Fruit fly (Drosophila melanogaster) whole organism, adult: ENCODE results near the gene CG42404.

Experiments used
- CG11617 ChIP-seq: fragments of 200-800 bp; sonication (Bioruptor generic); optimal IDR thresholded peaks from 2 replicates; lab custom pipeline; 2017; ENCODE audit warnings: mild to moderate bottlenecking, missing biosample characterization, missing genetic modification reagents, missing genetic modification characterization
- CG12768 ChIP-seq: fragments of 200-800 bp; sonication (Bioruptor generic); optimal IDR thresholded peaks from 2 replicates; lab custom pipeline; 2017; ENCODE audit warnings: missing biosample characterization, missing genetic modification characterization, mild to moderate bottlenecking, moderate library complexity, missing genetic modification reagents
- CG14711 ChIP-seq: fragments of 200-800 bp; sonication (Bioruptor generic); optimal IDR thresholded peaks from 2 replicates; lab custom pipeline; 2018; ENCODE audit warnings: missing biosample characterization, mild to moderate bottlenecking, missing genetic modification characterization, moderate library complexity
- CG1620 ChIP-seq: fragments of 200-800 bp; sonication (Bioruptor generic); optimal IDR thresholded peaks from 2 replicates; lab custom pipeline; 2016; ENCODE audit warnings: missing biosample characterization, missing genetic modification characterization
- CG33017 ChIP-seq: fragments of 200-800 bp; sonication (Bioruptor generic); optimal IDR thresholded peaks from 2 replicates; lab custom pipeline; 2018; ENCODE audit warnings: missing biosample characterization, mild to moderate bottlenecking, missing genetic modification characterization, moderate library complexity
- CG5204 ChIP-seq: fragments of 200-800 bp; sonication (Bioruptor generic); optimal IDR thresholded peaks from 2 replicates; lab custom pipeline; 2016; ENCODE audit warnings: missing biosample characterization, missing genetic modification characterization
- CG7101 ChIP-seq: fragments of 200-800 bp; sonication (Bioruptor generic); optimal IDR thresholded peaks from 2 replicates; lab custom pipeline; 2018; ENCODE audit warnings: missing biosample characterization, mild to moderate bottlenecking, missing genetic modification characterization, moderate library complexity
- Clk ChIP-seq: fragments of 200-800 bp; sonication (Bioruptor generic); optimal IDR thresholded peaks from 2 replicates; lab custom pipeline; 2017; ENCODE audit warnings: missing biosample characterization, missing genetic modification characterization
- Crg-1 ChIP-seq: fragments of 200-800 bp; sonication (Bioruptor generic); optimal IDR thresholded peaks from 2 replicates; lab custom pipeline; 2016; ENCODE audit warnings: missing biosample characterization, missing genetic modification characterization
- Hr96 ChIP-seq: fragments of 200-800 bp; sonication (Bioruptor generic); optimal IDR thresholded peaks from 2 replicates; lab custom pipeline; 2016; ENCODE audit warnings: missing biosample characterization, missing genetic modification characterization
- Mnt ChIP-seq: fragments of 200-800 bp; sonication (Bioruptor generic); optimal IDR thresholded peaks from 2 replicates; lab custom pipeline; 2016; ENCODE audit warnings: missing biosample characterization, mild to moderate bottlenecking, missing genetic modification characterization
- bab1 ChIP-seq: fragments of 200-800 bp; sonication (Bioruptor generic); optimal IDR thresholded peaks from 3 replicates; lab custom pipeline; 2019; ENCODE audit warnings: missing biosample characterization, mild to moderate bottlenecking, missing genetic modification characterization, moderate library complexity
- cic ChIP-seq: fragments of 200-800 bp; sonication (Bioruptor generic); optimal IDR thresholded peaks from 2 replicates; lab custom pipeline; 2017; ENCODE audit warnings: missing biosample characterization, mild to moderate bottlenecking, missing genetic modification characterization, moderate library complexity
- cnc ChIP-seq, 2 experiments: fragments of >200 bp; optimal IDR thresholded peaks; 2 replicates each; lab custom pipeline; 2017
- kay ChIP-seq: fragments of 200-800 bp; sonication (Bioruptor generic); peaks from one replicate; lab custom pipeline; 2016; ENCODE audit warnings: missing biosample characterization, missing genetic modification characterization, borderline replicate concordance
- ovo ChIP-seq: fragments of 200-800 bp; sonication (Bioruptor generic); optimal IDR thresholded peaks from 2 replicates; lab custom pipeline; 2016; ENCODE audit warnings: missing biosample characterization, missing genetic modification characterization
- pad ChIP-seq: fragments of 200-800 bp; sonication (Bioruptor generic); optimal IDR thresholded peaks from 3 replicates; lab custom pipeline; 2017; ENCODE audit warnings: missing biosample characterization, missing genetic modification characterization, mild to moderate bottlenecking, moderate library complexity, missing genetic modification reagents
- tj ChIP-seq: fragments of 200-800 bp; sonication (Bioruptor generic); optimal IDR thresholded peaks from 3 replicates; lab custom pipeline; 2017; ENCODE audit warnings: missing biosample characterization, mild to moderate bottlenecking, missing genetic modification characterization, moderate library complexity
- toe ChIP-seq: fragments of 200-800 bp; sonication (Bioruptor generic); optimal IDR thresholded peaks from 2 replicates; lab custom pipeline; 2016; ENCODE audit warnings: missing biosample characterization, missing genetic modification characterization

The CG42404 gene

dm6 chr3R:15289828-15290641, 40.1 kb downstream of the CG42404 start:
- TF ChIP-seq CG5204 (GFP tag; lab: Kevin White, UChicago) = no peak
- TF ChIP-seq Hr96 = no peak
- TF ChIP-seq CG11617 (GFP tag; lab: Kevin White, UChicago) = no peak
- no peak for TF ChIP-seq cic (GFP tag; lab: Kevin White, UChicago)
- no peak for TF ChIP-seq Mnt
- TF ChIP-seq pad (GFP tag; lab: Kevin White, UChicago) = peak; percentile 20
- TF ChIP-seq CG14711 (tag; lab: Kevin White, UChicago) = no peak
- TF ChIP-seq tj (GFP tag; lab: Kevin White, UChicago) = no peak
- TF ChIP-seq kay = no peak
- TF ChIP-seq toe (GFP tag; lab: Kevin White, UChicago) = no peak
- no peak for TF ChIP-seq cnc (optimal IDR thresholded peaks at IDR 0.05; lab: Kevin White, UChicago)
- no peak for TF ChIP-seq CG1620 (GFP tag; lab: Kevin White, UChicago)
- TF ChIP-seq ovo (GFP tag; lab: Kevin White, UChicago) = peak; percentile 98
- no peak for TF ChIP-seq Clk
- TF ChIP-seq Crg-1 (GFP tag; lab: Kevin White, UChicago) = no peak

dm6 chr3R:15290642-15291118, 40.8 kb downstream of the CG42404 start, which contains the start of gene CG45218:
Gene CG45218 (minus strand): TSS chr3R:15290799.
- no peak for TF ChIP-seq CG14711 (tag; lab: Kevin White, UChicago)
- peak; percentile 34 for TF ChIP-seq CG1620 (GFP tag; lab: Kevin White, UChicago)
- TF ChIP-seq ovo (GFP tag; lab: Kevin White, UChicago) = peak; percentile 26
- peak; percentile 2 for TF ChIP-seq CG7101 (tag; lab: Kevin White, UChicago)
- TF ChIP-seq kay = peak; percentile 95
- TF ChIP-seq cic (GFP tag; lab: Kevin White, UChicago) = peak; percentile 53
- peak; percentile 41 for TF ChIP-seq Mnt
- peak; percentile 78 for TF ChIP-seq tj (GFP tag; lab: Kevin White, UChicago)
- TF ChIP-seq CG12768 (GFP tag; lab: Kevin White, UChicago) = peak; percentile 20
- no peak for TF ChIP-seq CG11617 (GFP tag; lab: Kevin White, UChicago)
- TF ChIP-seq pad (GFP tag; lab: Kevin White, UChicago) = peak; percentile 85
- TF ChIP-seq CG5204 (GFP tag; lab: Kevin White, UChicago) = no peak
- peak; percentile 15 for TF ChIP-seq CG33017 (tag; lab: Kevin White, UChicago)
- TF ChIP-seq toe (GFP tag; lab: Kevin White, UChicago) = no peak
- no peak for TF ChIP-seq Crg-1 (GFP tag; lab: Kevin White, UChicago)

DNA sequence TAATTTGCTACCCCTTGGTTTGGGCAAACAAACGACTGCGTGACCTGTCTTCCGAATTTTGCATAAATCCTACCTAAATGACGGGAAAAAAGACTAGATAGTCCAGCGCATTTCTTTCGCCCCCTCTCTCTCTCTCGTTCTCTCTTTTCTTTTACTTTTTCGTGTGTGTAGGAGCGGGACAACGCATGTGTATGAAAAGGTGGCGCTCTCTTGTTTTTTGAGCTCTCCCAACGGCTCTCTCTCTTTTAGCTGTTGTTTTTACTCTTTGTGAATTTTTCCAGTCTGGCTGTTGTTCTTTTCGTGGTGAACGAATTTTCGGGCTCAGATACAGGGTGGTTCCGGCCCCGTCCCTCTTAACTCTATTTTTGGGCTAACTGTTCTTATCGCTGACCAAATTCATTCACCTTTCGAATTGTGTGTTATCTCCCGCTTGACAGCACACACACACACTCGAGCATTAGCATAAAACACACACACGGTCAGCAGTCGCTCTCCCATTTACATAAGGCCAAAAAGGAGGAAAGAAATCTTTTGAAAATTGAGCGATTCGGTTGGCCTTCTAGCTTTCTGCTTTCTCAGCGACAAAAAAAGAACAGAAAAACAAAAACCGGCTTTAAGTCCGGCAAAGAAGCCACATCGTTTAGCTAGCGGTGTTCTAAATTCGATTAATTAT, 41.8 kb downstream of the CG42404 start:
- TF ChIP-seq pad (GFP tag; lab: Kevin White, UChicago) (peak; percentile 15), Crg-1 (GFP tag; lab: Kevin White, UChicago) (peak; percentile 15), cic (GFP tag; lab: Kevin White, UChicago) (no peak), kay (no peak), bab1 (GFP tag; lab: Kevin White, UChicago) (peak; percentile 7)

- TF ChIP-seq CG33017 (tag; lab: Kevin White, UChicago) = no peak
- TF ChIP-seq CG7101 (tag; lab: Kevin White, UChicago) = no peak
- TF ChIP-seq tj (GFP tag; lab: Kevin White, UChicago) = no peak
- no peak for TF ChIP-seq CG14711 (tag; lab: Kevin White, UChicago)
- no peak for TF ChIP-seq Hr96
- TF ChIP-seq CG1620 (GFP tag; lab: Kevin White, UChicago) = no peak
- TF ChIP-seq Mnt = no peak
- peak; percentile 81 for TF ChIP-seq pad (GFP tag; lab: Kevin White, UChicago)
- TF ChIP-seq Clk = peak; percentile 5
- TF ChIP-seq CG12768 (GFP tag; lab: Kevin White, UChicago) = no peak
- TF ChIP-seq kay = peak; percentile 35
These were observed 42.5 kb downstream of the CG42404 start for dm6 chr3R:15292241-15293004.

DNA sequence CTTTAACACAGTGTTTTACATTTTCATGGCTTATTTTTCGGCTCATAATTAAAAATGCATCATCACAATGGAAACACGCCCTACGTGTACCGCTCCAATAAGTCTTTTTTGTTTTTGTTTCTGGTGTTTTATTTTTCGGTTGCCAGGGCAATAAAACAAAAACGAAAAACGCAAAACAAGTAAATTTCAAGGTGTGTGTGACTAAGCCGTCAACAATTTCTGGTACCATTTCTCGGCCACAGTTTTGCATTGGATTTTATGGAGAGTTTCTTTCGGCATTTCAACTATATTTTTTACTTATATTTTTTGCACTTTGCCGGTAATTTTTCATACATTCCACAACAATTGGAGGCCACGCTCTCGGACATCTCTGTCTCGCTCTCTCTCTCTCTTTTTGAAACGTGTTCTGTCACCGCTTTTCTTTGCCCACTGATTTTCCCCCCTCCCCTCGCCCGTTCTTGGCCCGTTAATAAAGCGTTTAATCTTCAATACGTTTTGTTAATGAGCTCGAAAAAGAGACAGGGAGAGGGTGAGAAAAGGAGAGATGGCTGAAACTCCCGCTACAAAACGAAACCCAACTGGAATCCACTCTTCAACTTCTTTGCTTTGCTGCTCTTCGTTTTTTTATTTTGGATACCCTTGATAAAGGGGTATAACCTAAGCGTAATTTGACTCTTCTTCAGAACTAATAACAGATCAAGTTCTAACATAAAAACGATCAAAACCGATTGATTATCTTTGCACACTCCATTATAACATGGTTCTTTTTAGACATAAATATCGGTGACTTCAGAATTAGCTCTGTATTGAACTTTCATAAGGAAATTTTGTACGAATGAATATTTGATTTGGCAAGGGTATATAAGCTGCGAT, 43.3 kb downstream of the CG42404 start:
- TF ChIP-seq CG33017 (tag; lab: Kevin White, UChicago) = no peak
- TF ChIP-seq Hr96 = no peak
- TF ChIP-seq bab1 (GFP tag; lab: Kevin White, UChicago) = peak; percentile 26
- TF ChIP-seq CG1620 (GFP tag; lab: Kevin White, UChicago) = peak; percentile 22
- peak; percentile 1 for TF ChIP-seq CG11617 (GFP tag; lab: Kevin White, UChicago)
- TF ChIP-seq tj (GFP tag; lab: Kevin White, UChicago) = peak; percentile 71
- peak; percentile 80 for TF ChIP-seq pad (GFP tag; lab: Kevin White, UChicago)
